Fruit fly (Drosophila melanogaster): ENCODE data around the gene Adss.
A peak's percentile ranks its signal among the peaks of the same experiment; 100 is the strongest.

The Adss gene

dm6 chr3R:20846316-20846715 is 15.9 kb upstream of the Adss start:
- TF ChIP-seq CG15073 (GFP tag; optimal IDR thresholded peaks at IDR 0.05) (no peak), Nf-YB (GFP tag; optimal IDR thresholded peaks at IDR 0.05) (peak; percentile 64), CG7963 (GFP tag; IDR thresholded peaks at IDR 0.05; ENCODE audit: partially characterized antibody) (no peak), BEAF-32 (GFP tag; optimal IDR thresholded peaks at IDR 0.05) (no peak), CG9932 (GFP tag; IDR thresholded peaks at IDR 0.05) (no peak), Neu2 (GFP tag; optimal IDR thresholded peaks at IDR 0.05; ENCODE audit: borderline replicate concordance) (no peak), ap (GFP tag; IDR thresholded peaks at IDR 0.05) (no peak), MESR4 (GFP tag; optimal IDR thresholded peaks at IDR 0.05) (no peak), CG11695 (GFP tag; IDR thresholded peaks at IDR 0.05) (no peak), repo (GFP tag; optimal IDR thresholded peaks at IDR 0.05) (no peak), Trl (optimal IDR thresholded peaks at IDR 0.05) (no peak), Trl (GFP tag; optimal IDR thresholded peaks at IDR 0.05) (no peak), CG10462 (GFP tag; optimal IDR thresholded peaks at IDR 0.05) (no peak), disco-r (GFP tag; optimal IDR thresholded peaks at IDR 0.05) (no peak), usp (GFP tag; optimal IDR thresholded peaks at IDR 0.05) (no peak), CG15011 (GFP tag; optimal IDR thresholded peaks at IDR 0.05) (no peak), ase (GFP tag; IDR thresholded peaks at IDR 0.05) (no peak), ftz-f1 (GFP tag; optimal IDR thresholded peaks at IDR 0.05) (no peak), dan (GFP tag; IDR thresholded peaks at IDR 0.05) (no peak), Med (GFP tag) (peak; percentile 58), CG31365 (tag; optimal IDR thresholded peaks at IDR 0.05) (no peak), Meics (GFP tag; optimal IDR thresholded peaks at IDR 0.05) (peak; percentile 6), CG11085 (GFP tag; IDR thresholded peaks at IDR 0.05) (no peak), zf30C (GFP tag; optimal IDR thresholded peaks at IDR 0.05) (no peak), tio (GFP tag; optimal IDR thresholded peaks at IDR 0.05) (no peak), onecut (GFP tag; IDR thresholded peaks at IDR 0.05) (no peak), Fer2 (tag; optimal IDR thresholded peaks at IDR 0.05) (no peak), Opbp (GFP tag; IDR thresholded peaks at IDR 0.05; ENCODE audit: partially characterized antibody) (no peak), Lim3 (GFP tag; IDR thresholded peaks at IDR 0.05) (no peak), fru (optimal IDR thresholded peaks at IDR 0.05) (no peak), az2 (GFP tag; optimal IDR thresholded peaks at IDR 0.05) (no peak), CG2875 (GFP tag; optimal IDR thresholded peaks at IDR 0.05) (no peak), Side (GFP tag; optimal IDR thresholded peaks at IDR 0.05) (no peak), CG12219 (GFP tag; optimal IDR thresholded peaks at IDR 0.05) (no peak), Usf (GFP tag; optimal IDR thresholded peaks at IDR 0.05) (no peak), CG18599 (GFP tag; optimal IDR thresholded peaks at IDR 0.05) (peak; percentile 23), CG11093 (GFP tag; IDR thresholded peaks at IDR 0.05) (no peak), Atf3 (GFP tag; optimal IDR thresholded peaks at IDR 0.05) (no peak), CG8089 (GFP tag; optimal IDR thresholded peaks at IDR 0.05) (no peak), CG5953 (GFP tag; IDR thresholded peaks at IDR 0.05) (no peak), klu (GFP tag; IDR thresholded peaks at IDR 0.05) (no peak), E2f1 (GFP tag; IDR thresholded peaks at IDR 0.05) (no peak), CG9817 (tag; optimal IDR thresholded peaks at IDR 0.05) (no peak), CG2202 (tag; optimal IDR thresholded peaks at IDR 0.05) (no peak), CG34422 (GFP tag; IDR thresholded peaks at IDR 0.05) (no peak), CG11696 (GFP tag; IDR thresholded peaks at IDR 0.05) (no peak), Hr3 (GFP tag; optimal IDR thresholded peaks at IDR 0.05) (no peak), slou (GFP tag; optimal IDR thresholded peaks at IDR 0.05) (no peak), CG11504 (tag; optimal IDR thresholded peaks at IDR 0.05) (no peak), Mes4 (GFP tag; optimal IDR thresholded peaks at IDR 0.05) (no peak), CG8281 (tag; optimal IDR thresholded peaks at IDR 0.05) (no peak), CG10209 (GFP tag; optimal IDR thresholded peaks at IDR 0.05) (no peak), pho (GFP tag; optimal IDR thresholded peaks at IDR 0.05) (no peak)
